Fruit fly (Drosophila melanogaster) S2 (cell line): ENCODE measurements around the gene CG11601.

ENCODE experiments used
- CG8478 ChIP-seq: fragments of >200 bp; optimal IDR thresholded peaks from 2 replicates; lab custom pipeline; 2018
- CTCF ChIP-seq, 2 experiments: fragments of >200 bp; optimal IDR thresholded peaks; 2 replicates each; lab custom pipeline; 2018

- peak; percentile 32 to 54 for TF ChIP-seq CTCF (optimal IDR thresholded peaks at IDR 0.05; lab: Kevin White, UChicago)
- TF ChIP-seq CG8478 (lab: Kevin White, UChicago): no peak
Observed at dm6 chr2L:277122-277671, 5.9 kb downstream of the CG11601 start, which contains the start of gene smo.
